Worm (Caenorhabditis elegans) whole organism, L4 larva: ENCODE data around the gene E04D5.4.
A peak's percentile ranks its signal among the peaks of the same experiment; 100 is the strongest.

Experiments used
- D1046.2 ChIP-seq: fragments of 200-800 bp; sonication (Bioruptor generic); IDR thresholded peaks from 2 replicates; pipeline ENCODE4 v1.3.6; 2022; ENCODE audit warnings: missing genetic modification characterization, missing compliant biosample characterization
- F44E2.7 ChIP-seq: fragments of 200-800 bp; sonication (Bioruptor generic); IDR thresholded peaks from 2 replicates; pipeline ENCODE4 v2.1.2; 2022; ENCODE audit warnings: missing genetic modification characterization, missing compliant biosample characterization
- T26A8.4 ChIP-seq: fragments of 200-800 bp; sonication (Bioruptor generic); IDR thresholded peaks from 2 replicates; pipeline ENCODE4 v1.3.6; 2022; ENCODE audit warnings: missing genetic modification characterization, missing compliant biosample characterization
- Y105C5A.15 ChIP-seq: fragments of 200-800 bp; sonication (Bioruptor generic); IDR thresholded peaks from 2 replicates; pipeline ENCODE4 v1.3.6; 2022; ENCODE audit warnings: missing genetic modification characterization, missing compliant biosample characterization
- Y48G9A.11 ChIP-seq: fragments of 200-800 bp; sonication (Bioruptor generic); IDR thresholded peaks from 2 replicates; pipeline ENCODE4 v1.3.6; 2022; ENCODE audit warnings: missing genetic modification reagents, missing genetic modification characterization, missing compliant biosample characterization
- Y5F2A.4 ChIP-seq: fragments of 200-800 bp; sonication (Bioruptor generic); optimal IDR thresholded peaks from 2 replicates; lab custom pipeline; 2018; ENCODE audit warnings: mild to moderate bottlenecking, missing genetic modification characterization, missing compliant biosample characterization
- ZK337.2 ChIP-seq: fragments of 200-800 bp; sonication (Bioruptor generic); IDR thresholded peaks from 2 replicates; pipeline ENCODE4 v1.3.6; 2022; ENCODE audit warnings: missing genetic modification reagents, missing genetic modification characterization, missing compliant biosample characterization
- aha-1 ChIP-seq: fragments of 150-350 bp; peaks from one replicate; lab custom pipeline; 2014; ENCODE audit warnings: missing biosample characterization, missing genetic modification characterization
- aly-2 ChIP-seq: sonication (generic microtip); optimal IDR thresholded peaks from 2 replicates; lab custom pipeline; 2018; ENCODE audit warnings: missing biosample characterization, missing genetic modification characterization
- arid-1 ChIP-seq: fragments of 200-800 bp; sonication (Bioruptor generic); conservative IDR thresholded peaks from 2 replicates; pipeline ENCODE4 v1.3.6; 2022; ENCODE audit warnings: missing genetic modification reagents, missing genetic modification characterization, missing compliant biosample characterization
- ceh-28 ChIP-seq: fragments of 150-350 bp; optimal IDR thresholded peaks from 2 replicates; lab custom pipeline; 2014; ENCODE audit warnings: missing biosample characterization, missing genetic modification reagents, missing genetic modification characterization
- ceh-62 ChIP-seq: sonication (generic microtip); optimal IDR thresholded peaks from 2 replicates; lab custom pipeline; 2017; ENCODE audit warnings: missing biosample characterization, missing genetic modification characterization
- daf-16 ChIP-seq, 3 experiments: sonication (generic microtip); optimal IDR thresholded peaks; 2 replicates each; lab custom pipeline; 2016 to 2017; ENCODE audit warnings: missing genetic modification characterization in 3 of 3, missing genetic modification reagents in 3 of 3, mild to moderate bottlenecking in 2 of 3, missing compliant biosample characterization in 2 of 3, missing biosample characterization in 1 of 3, moderate library complexity in 1 of 3
- daf-19 ChIP-seq: fragments of 200-800 bp; sonication (Bioruptor generic); conservative IDR thresholded peaks from 2 replicates; pipeline ENCODE4 v1.3.6; 2022; ENCODE audit warnings: missing genetic modification characterization, missing compliant biosample characterization
- daf-8 ChIP-seq: fragments of 200-800 bp; sonication (Bioruptor generic); IDR thresholded peaks from 2 replicates; pipeline ENCODE4 v1.3.6; 2022; ENCODE audit warnings: missing genetic modification characterization, missing compliant biosample characterization
- dpl-1 ChIP-seq: fragments of 150-350 bp; optimal IDR thresholded peaks from 2 replicates; lab custom pipeline; 2014; ENCODE audit warnings: missing biosample characterization, missing genetic modification reagents, missing genetic modification characterization
- duxl-1 ChIP-seq: sonication (generic microtip); optimal IDR thresholded peaks from 2 replicates; lab custom pipeline; 2016; ENCODE audit warnings: mild to moderate bottlenecking, missing genetic modification characterization, moderate library complexity, missing compliant biosample characterization; ENCODE audit not compliant: poor library complexity
- egl-43 ChIP-seq: fragments of 200-800 bp; sonication (Bioruptor generic); IDR thresholded peaks from 2 replicates; pipeline ENCODE4 v1.3.6; 2022; ENCODE audit warnings: missing genetic modification reagents, missing genetic modification characterization, missing compliant biosample characterization
- fos-1 ChIP-seq: fragments of 150-350 bp; optimal IDR thresholded peaks from 2 replicates; lab custom pipeline; 2014; ENCODE audit warnings: missing biosample characterization, missing genetic modification characterization
- hif-1 ChIP-seq, 2 experiments: sonication (generic microtip); optimal IDR thresholded peaks; 2 replicates each; lab custom pipeline; 2016 to 2017; ENCODE audit warnings: missing compliant biosample characterization in 2 of 2, missing genetic modification characterization in 2 of 2, missing genetic modification reagents in 2 of 2, missing genotype in 2 of 2, mild to moderate bottlenecking in 1 of 2
- hlh-11 ChIP-seq: fragments of 200-800 bp; sonication (Bioruptor generic); optimal IDR thresholded peaks from 2 replicates; lab custom pipeline; 2018; ENCODE audit warnings: mild to moderate bottlenecking, missing genetic modification characterization, missing compliant biosample characterization
- lim-7 ChIP-seq: fragments of 200-800 bp; sonication (Bioruptor generic); IDR thresholded peaks from 2 replicates; pipeline ENCODE4 v1.3.6; 2022; ENCODE audit warnings: missing genetic modification characterization, missing compliant biosample characterization
- lin-39 ChIP-seq: fragments of 150-350 bp; optimal IDR thresholded peaks from 2 replicates; lab custom pipeline; 2014; ENCODE audit warnings: missing biosample characterization, missing genetic modification reagents, missing genetic modification characterization
- lir-3 ChIP-seq: sonication (generic microtip); optimal IDR thresholded peaks from 2 replicates; lab custom pipeline; 2016; ENCODE audit warnings: mild to moderate bottlenecking, missing genetic modification characterization, missing compliant biosample characterization
- mdt-29 ChIP-seq: fragments of 200-800 bp; sonication (Bioruptor generic); IDR thresholded peaks from 2 replicates; pipeline ENCODE4 v1.3.6; 2022; ENCODE audit warnings: missing genetic modification reagents, missing genetic modification characterization, missing compliant biosample characterization
- mep-1 ChIP-seq: fragments of 150-350 bp; sonication (generic microtip); optimal IDR thresholded peaks from 3 replicates; lab custom pipeline; 2014; ENCODE audit warnings: missing biosample characterization, missing genetic modification characterization
- mes-2 ChIP-seq: sonication (generic microtip); optimal IDR thresholded peaks from 2 replicates; lab custom pipeline; 2016; ENCODE audit warnings: missing genotype, mild to moderate bottlenecking, missing genetic modification characterization, missing compliant biosample characterization; ENCODE audit not compliant: poor library complexity, severe bottlenecking
- mxl-3 ChIP-seq: fragments of 200-800 bp; sonication (Bioruptor generic); optimal IDR thresholded peaks from 2 replicates; lab custom pipeline; 2018; ENCODE audit warnings: mild to moderate bottlenecking, missing genetic modification characterization, missing compliant biosample characterization
- nhr-10 ChIP-seq: fragments of 150-350 bp; optimal IDR thresholded peaks from 2 replicates; lab custom pipeline; 2014; ENCODE audit warnings: missing biosample characterization, missing genetic modification characterization
- nhr-111 ChIP-seq: fragments of 200-800 bp; sonication (Bioruptor generic); optimal IDR thresholded peaks from 2 replicates; lab custom pipeline; 2018; ENCODE audit warnings: mild to moderate bottlenecking, missing genetic modification characterization, missing compliant biosample characterization
- nhr-41 ChIP-seq: fragments of 200-800 bp; sonication (Bioruptor generic); IDR thresholded peaks from 2 replicates; pipeline ENCODE4 v1.3.6; 2022; ENCODE audit warnings: missing genetic modification reagents, missing genetic modification characterization, missing compliant biosample characterization
- nhr-6 ChIP-seq: fragments of 150-350 bp; optimal IDR thresholded peaks from 2 replicates; lab custom pipeline; 2014; ENCODE audit warnings: missing biosample characterization, missing genetic modification characterization
- nhr-76 ChIP-seq: fragments of 150-350 bp; optimal IDR thresholded peaks from 2 replicates; lab custom pipeline; 2014; ENCODE audit warnings: missing biosample characterization, missing genetic modification characterization
- nhr-77 ChIP-seq: fragments of 150-350 bp; optimal IDR thresholded peaks from 2 replicates; lab custom pipeline; 2014; ENCODE audit warnings: missing biosample characterization, missing genetic modification characterization
- pha-4 ChIP-seq, 2 experiments: fragments of 150-350 bp in 1 of 2; fragments of 200-800 bp in 1 of 2; sonication (Bioruptor generic) in 1 of 2; IDR thresholded peaks in 1 of 2; optimal IDR thresholded peaks in 1 of 2; 2 replicates each; pipeline versions ENCODE4 v1.3.6 to Lab custom; 2014 to 2022; ENCODE audit warnings: missing genetic modification characterization in 2 of 2, missing genetic modification reagents in 2 of 2, missing biosample characterization in 1 of 2, missing compliant biosample characterization in 1 of 2
- php-3 ChIP-seq: fragments of 200-800 bp; sonication (Bioruptor generic); IDR thresholded peaks from 2 replicates; pipeline ENCODE4 v1.3.6; 2022; ENCODE audit warnings: missing genetic modification reagents, missing genetic modification characterization, missing compliant biosample characterization
- pqm-1 ChIP-seq: sonication (generic microtip); optimal IDR thresholded peaks from 2 replicates; lab custom pipeline; 2017; ENCODE audit warnings: missing biosample characterization, missing genetic modification characterization
- rbr-2 ChIP-seq: sonication (generic microtip); optimal IDR thresholded peaks from 2 replicates; lab custom pipeline; 2016; ENCODE audit warnings: missing genotype, missing genetic modification characterization, missing compliant biosample characterization
- saeg-2 ChIP-seq: fragments of 200-800 bp; sonication (Bioruptor generic); IDR thresholded peaks from 2 replicates; pipeline ENCODE4 v1.3.6; 2022; ENCODE audit warnings: missing genetic modification reagents, missing genetic modification characterization, missing compliant biosample characterization
- sdz-12 ChIP-seq: fragments of 200-800 bp; sonication (Bioruptor generic); optimal IDR thresholded peaks from 2 replicates; lab custom pipeline; 2018; ENCODE audit warnings: mild to moderate bottlenecking, missing genetic modification characterization, missing compliant biosample characterization
- snpc-4 ChIP-seq: fragments of 150-350 bp; optimal IDR thresholded peaks from 2 replicates; lab custom pipeline; 2014; ENCODE audit warnings: missing biosample characterization, missing genetic modification characterization
- spr-1 ChIP-seq: sonication (generic microtip); optimal IDR thresholded peaks from 2 replicates; lab custom pipeline; 2016; ENCODE audit warnings: mild to moderate bottlenecking, missing genetic modification characterization, missing compliant biosample characterization
- unc-39 ChIP-seq: sonication (generic microtip); optimal IDR thresholded peaks from 2 replicates; lab custom pipeline; 2017; ENCODE audit warnings: missing biosample characterization, missing genetic modification characterization
- ztf-11 ChIP-seq: fragments of 150-350 bp; optimal IDR thresholded peaks from 2 replicates; lab custom pipeline; 2014; ENCODE audit warnings: missing biosample characterization, missing genetic modification characterization

The E04D5.4 gene

DNA sequence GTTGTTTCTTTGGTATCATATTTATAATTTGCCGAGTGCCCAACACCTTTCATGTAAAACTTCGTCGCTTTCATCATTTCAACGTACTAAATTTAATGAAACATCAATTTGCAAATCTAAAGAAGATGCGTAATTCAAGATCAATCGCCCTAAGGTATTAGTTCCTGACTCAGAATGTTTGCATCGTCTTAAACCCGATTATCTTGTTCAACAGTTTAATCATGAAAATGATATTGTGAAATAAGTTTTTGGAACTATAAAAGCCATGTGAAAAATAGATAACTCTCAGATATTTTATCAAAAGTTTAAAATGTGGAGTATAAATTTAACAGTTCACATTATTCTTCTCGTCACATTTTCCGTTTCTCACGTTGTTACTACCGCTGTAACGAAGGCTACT, at the start of gene E04D5.4:
Gene E04D5.4 (plus strand): TSS at position 301 of the 400 bp plus-strand sequence.
- TF ChIP-seq F44E2.7 (no peak), fos-1 (tag; lab: Kevin White, UChicago) (no peak), mxl-3 (GFP tag; lab: Kevin White, UChicago) (no peak), daf-16 (GFP tag; optimal IDR thresholded peaks at IDR 0.05; lab: Kevin White, UChicago) (no peak), daf-16 (tag; optimal IDR thresholded peaks at IDR 0.05; lab: Kevin White, UChicago) (no peak), nhr-111 (GFP tag; lab: Kevin White, UChicago) (no peak), D1046.2 (GFP tag; lab: Robert Waterston, UW) (no peak), nhr-77 (tag; lab: Kevin White, UChicago) (no peak)

DNA sequence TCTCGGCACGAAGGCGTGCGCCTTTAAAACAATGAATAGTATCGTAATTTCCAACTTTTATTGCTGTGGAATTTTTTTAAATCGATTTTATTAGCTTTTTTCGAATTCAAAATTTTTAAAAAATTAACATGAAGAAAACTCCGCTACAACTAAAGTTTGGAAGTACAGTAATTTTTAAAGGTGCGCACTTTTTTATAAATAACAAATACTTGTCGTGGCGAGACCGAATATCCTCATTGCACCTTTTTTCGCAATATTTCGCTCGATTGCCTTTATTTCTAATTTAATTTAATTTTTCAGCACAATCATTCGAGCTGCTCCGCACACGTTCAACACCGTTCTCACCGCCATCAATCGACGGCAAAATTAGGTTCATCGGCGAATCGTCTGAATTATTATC, 49.2 kb upstream of the E04D5.4 start, which contains the start of the genes T09F3.2 and T09F3.7:
Gene T09F3.2 (plus strand): TSS at position 301 of the 400 bp plus-strand sequence.
Gene T09F3.7 (plus strand): TSS at position 315 of the 400 bp plus-strand sequence.
- TF ChIP-seq hlh-11 (tag; lab: Kevin White, UChicago) (no peak), daf-19 (GFP tag; lab: Robert Waterston, UW) (no peak), ceh-28 (tag; lab: Kevin White, UChicago) (no peak), aha-1 (tag; lab: Kevin White, UChicago) (peak; percentile 5), mep-1 (tag; lab: Kevin White, UChicago) (no peak), lim-7 (no peak), mes-2 (no peak), nhr-41 (GFP tag; lab: Robert Waterston, UW) (no peak), daf-16 (GFP tag; optimal IDR thresholded peaks at IDR 0.05; lab: Kevin White, UChicago) (no peak), daf-16 (tag; optimal IDR thresholded peaks at IDR 0.05; lab: Kevin White, UChicago) (peak; percentile 1), lir-3 (tag; lab: Kevin White, UChicago) (no peak), Y105C5A.15 (GFP tag; lab: Robert Waterston, UW) (no peak), F44E2.7 (no peak)

DNA sequence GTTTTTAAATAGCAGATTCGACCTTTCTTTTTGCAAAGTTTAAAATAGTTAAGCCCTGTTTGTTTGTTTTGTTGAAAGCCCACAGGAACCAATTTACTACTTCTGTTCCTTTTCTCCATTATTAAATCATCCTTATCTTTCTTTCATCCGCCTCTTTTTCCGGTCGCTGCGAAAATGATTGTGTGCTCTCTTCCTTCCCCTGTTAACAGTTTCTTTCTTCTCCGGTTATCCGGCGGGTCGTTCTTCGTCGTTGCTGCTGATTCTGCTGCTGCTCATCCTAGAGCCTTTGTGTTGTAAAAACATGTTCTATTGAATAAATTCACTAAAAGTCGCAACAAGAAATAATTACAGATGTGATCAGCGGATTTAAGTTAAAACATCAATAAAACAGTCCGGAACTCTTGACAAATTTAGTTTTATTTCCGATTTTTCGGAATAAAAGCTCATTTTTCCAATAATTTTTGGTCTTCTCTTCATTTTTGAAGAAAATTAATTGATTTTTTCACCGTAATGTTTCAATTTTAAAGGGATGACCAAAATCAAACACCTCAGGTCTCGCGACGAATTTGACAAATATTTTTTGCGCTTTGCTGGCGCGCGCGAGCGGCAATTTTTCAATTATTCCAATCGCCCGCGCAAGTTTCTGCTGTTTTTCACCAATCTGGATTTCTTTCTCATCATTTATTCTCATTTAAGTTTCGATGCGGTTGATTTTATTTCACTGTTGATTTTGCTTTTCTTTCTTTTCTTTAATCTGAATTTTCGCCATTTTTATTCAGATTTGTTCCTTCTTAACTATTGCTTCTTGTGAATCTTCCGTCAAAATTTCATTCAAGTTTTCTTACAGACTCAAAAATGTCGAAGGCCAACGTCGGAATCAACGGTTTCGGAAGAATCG, 46.5 kb upstream of the E04D5.4 start, which contains the start of gene gpd-1:
Gene gpd-1 (plus strand): TSS at position 848 of the 898 bp plus-strand sequence.
- no peak for TF ChIP-seq ceh-62 (tag; lab: Kevin White, UChicago)
- no peak for TF ChIP-seq daf-19 (GFP tag; lab: Robert Waterston, UW)
- no peak for TF ChIP-seq nhr-76
- TF ChIP-seq php-3 (GFP tag; lab: Robert Waterston, UW) = 0 out of 2 replicates have a peak, but pooled peaks have one; percentile 13
- TF ChIP-seq daf-8 (GFP tag; lab: Robert Waterston, UW) = no peak
- TF ChIP-seq pqm-1 (tag; lab: Kevin White, UChicago) = no peak
- TF ChIP-seq unc-39 (tag; lab: Kevin White, UChicago) = no peak
- TF ChIP-seq arid-1 (GFP tag; lab: Robert Waterston, UW) = no peak
- no peak for TF ChIP-seq aly-2
- no peak for TF ChIP-seq nhr-10 (tag; lab: Kevin White, UChicago)
- no peak for TF ChIP-seq ZK337.2 (GFP tag; lab: Robert Waterston, UW)
- no peak for TF ChIP-seq ztf-11
- TF ChIP-seq snpc-4 = no peak
- no peak for TF ChIP-seq nhr-6 (tag; lab: Kevin White, UChicago)
- 0 out of 2 replicates have a peak, but pooled peaks have one; percentile 12 for TF ChIP-seq T26A8.4 (GFP tag; lab: Robert Waterston, UW)
- TF ChIP-seq pha-4 (GFP tag; IDR thresholded peaks at IDR 0.05; lab: Robert Waterston, UW) = no peak
- no peak for TF ChIP-seq pha-4 (tag; optimal IDR thresholded peaks at IDR 0.05; lab: Kevin White, UChicago)
- TF ChIP-seq dpl-1 (GFP tag; lab: Kevin White, UChicago) = no peak
- no peak for TF ChIP-seq Y5F2A.4 (GFP tag; lab: Kevin White, UChicago)
- TF ChIP-seq spr-1 (tag; lab: Kevin White, UChicago) = no peak
- TF ChIP-seq duxl-1 (tag; lab: Kevin White, UChicago) = no peak
- TF ChIP-seq mdt-29 = no peak
- TF ChIP-seq sdz-12 (GFP tag; lab: Kevin White, UChicago) = peak; percentile 3
- TF ChIP-seq Y105C5A.15 (GFP tag; lab: Robert Waterston, UW) = no peak
- no peak for TF ChIP-seq hlh-11 (tag; lab: Kevin White, UChicago)
- TF ChIP-seq rbr-2 (tag; lab: Kevin White, UChicago) = no peak
- TF ChIP-seq hif-1 (tag; optimal IDR thresholded peaks at IDR 0.05; lab: Kevin White, UChicago) = no peak
- TF ChIP-seq lin-39 (tag; lab: Kevin White, UChicago) = no peak
- no peak for TF ChIP-seq saeg-2 (GFP tag; lab: Robert Waterston, UW)
- peak; percentile 61; the same call in 1 of the 2 replicates for TF ChIP-seq Y48G9A.11 (GFP tag; lab: Robert Waterston, UW)
- TF ChIP-seq egl-43 (GFP tag; lab: Robert Waterston, UW) = no peak
- TF ChIP-seq daf-16 (GFP tag; optimal IDR thresholded peaks at IDR 0.05; lab: Kevin White, UChicago) = no peak
- TF ChIP-seq daf-16 (tag; optimal IDR thresholded peaks at IDR 0.05; lab: Kevin White, UChicago) = peak; percentile 4
